Worm (Caenorhabditis elegans): ENCODE results near the gene ZC132.3.
"Not testable (repeated sequence)": the region's sequence is repeated elsewhere in the genome, so short reads cannot be mapped to it uniquely, and the experiment has no call there.

The ZC132.3 gene

ce11 chrV:4298579-4298978 is 1.1 kb downstream of the ZC132.3 start, which contains the start of gene ZC132.11:
TSS of gene ZC132.11 (minus strand) at chrV:4298679.
- no peak for TF ChIP-seq klf-2 (GFP tag; conservative IDR thresholded peaks at IDR 0.05)
- no peak for TF ChIP-seq ref-1 (GFP tag; conservative IDR thresholded peaks at IDR 0.05)
- no peak for TF ChIP-seq flt-1 (GFP tag; IDR thresholded peaks at IDR 0.05)
- TF ChIP-seq tab-1 (GFP tag; IDR thresholded peaks at IDR 0.05), result no peak
- no peak for TF ChIP-seq ztf-23 (GFP tag; IDR thresholded peaks at IDR 0.05)
- no peak for TF ChIP-seq cog-1 (tag; optimal IDR thresholded peaks at IDR 0.05)
- TF ChIP-seq T22C8.4 (GFP tag; IDR thresholded peaks at IDR 0.05), result no peak
- no peak for TF ChIP-seq med-1 (GFP tag; optimal IDR thresholded peaks at IDR 0.05; ENCODE audit: insufficient read depth)
- TF ChIP-seq ztf-29 (GFP tag; IDR thresholded peaks at IDR 0.05), result no peak

ce11 chrV:4295920-4296319 is 3.7 kb downstream of the ZC132.3 start, which contains the start of gene F47D2.11:
TSS of gene F47D2.11 (minus strand) at chrV:4296020.
- TF ChIP-seq ztf-23 (GFP tag; IDR thresholded peaks at IDR 0.05) (no peak), T22C8.4 (GFP tag; IDR thresholded peaks at IDR 0.05) (no peak), cog-1 (tag; optimal IDR thresholded peaks at IDR 0.05) (no peak), med-1 (GFP tag; optimal IDR thresholded peaks at IDR 0.05; ENCODE audit: insufficient read depth) (no peak), flt-1 (GFP tag; IDR thresholded peaks at IDR 0.05) (no peak), ref-1 (GFP tag; conservative IDR thresholded peaks at IDR 0.05) (no peak)

ce11 chrV:4293425-4293824 is 6.2 kb downstream of the ZC132.3 start, which contains the start of gene srh-194:
TSS of gene srh-194 (minus strand) at chrV:4293525.
- not testable (repeated sequence) for TF ChIP-seq T22C8.4 (GFP tag; IDR thresholded peaks at IDR 0.05); ref-1 (GFP tag; conservative IDR thresholded peaks at IDR 0.05); cog-1 (tag; optimal IDR thresholded peaks at IDR 0.05)

- not testable (repeated sequence) for TF ChIP-seq klf-2 (GFP tag; conservative IDR thresholded peaks at IDR 0.05); ztf-29 (GFP tag; IDR thresholded peaks at IDR 0.05); flt-1 (GFP tag; IDR thresholded peaks at IDR 0.05)
Measured at ce11 chrV:4290093-4290492, 9.5 kb downstream of the ZC132.3 start, which contains the start of gene srh-193. TSS of gene srh-193 (minus strand) at chrV:4290193.

ce11 chrV:4284737-4285136 is 14.9 kb downstream of the ZC132.3 start, which contains the start of gene srt-19:
TSS of gene srt-19 (plus strand) at chrV:4285037.
- not testable (repeated sequence) for TF ChIP-seq ztf-29 (GFP tag; IDR thresholded peaks at IDR 0.05); tab-1 (GFP tag; IDR thresholded peaks at IDR 0.05); med-1 (GFP tag; optimal IDR thresholded peaks at IDR 0.05; ENCODE audit: insufficient read depth)

- TF ChIP-seq med-1 (GFP tag; optimal IDR thresholded peaks at IDR 0.05; ENCODE audit: insufficient read depth); ref-1 (GFP tag; conservative IDR thresholded peaks at IDR 0.05); tab-1 (GFP tag; IDR thresholded peaks at IDR 0.05): not testable (repeated sequence)
Measured at ce11 chrV:4281699-4282098, 17.9 kb downstream of the ZC132.3 start, which contains the start of gene srt-37. TSS of gene srt-37 (minus strand) at chrV:4281799.

ce11 chrV:4278735-4279134 is 20.9 kb downstream of the ZC132.3 start, which contains the start of gene srt-20:
TSS of gene srt-20 (minus strand) at chrV:4278835.
- not testable (repeated sequence) for TF ChIP-seq klf-2 (GFP tag; conservative IDR thresholded peaks at IDR 0.05); ztf-23 (GFP tag; IDR thresholded peaks at IDR 0.05); tab-1 (GFP tag; IDR thresholded peaks at IDR 0.05)

- no peak for TF ChIP-seq med-1 (GFP tag; optimal IDR thresholded peaks at IDR 0.05; ENCODE audit: insufficient read depth)
- no peak for TF ChIP-seq ztf-29 (GFP tag; IDR thresholded peaks at IDR 0.05)
- TF ChIP-seq flt-1 (GFP tag; IDR thresholded peaks at IDR 0.05), result no peak
- TF ChIP-seq klf-2 (GFP tag; conservative IDR thresholded peaks at IDR 0.05), result no peak
- TF ChIP-seq tab-1 (GFP tag; IDR thresholded peaks at IDR 0.05), result no peak
- no peak for TF ChIP-seq T22C8.4 (GFP tag; IDR thresholded peaks at IDR 0.05)
- no peak for TF ChIP-seq ztf-23 (GFP tag; IDR thresholded peaks at IDR 0.05)
- TF ChIP-seq ref-1 (GFP tag; conservative IDR thresholded peaks at IDR 0.05), result no peak
- TF ChIP-seq cog-1 (tag; optimal IDR thresholded peaks at IDR 0.05), result no peak
Measured at ce11 chrV:4273372-4273771, 26.3 kb downstream of the ZC132.3 start.

ce11 chrV:4271258-4271657 is 28.4 kb downstream of the ZC132.3 start, which contains the start of gene srt-38:
TSS of gene srt-38 (minus strand) at chrV:4271358.
- TF ChIP-seq ref-1 (GFP tag; conservative IDR thresholded peaks at IDR 0.05); cog-1 (tag; optimal IDR thresholded peaks at IDR 0.05); flt-1 (GFP tag; IDR thresholded peaks at IDR 0.05): not testable (repeated sequence)

ce11 chrV:4268213-4268612 is 31.4 kb downstream of the ZC132.3 start, which contains the start of gene srt-36:
TSS of gene srt-36 (minus strand) at chrV:4268313.
- TF ChIP-seq cog-1 (tag; optimal IDR thresholded peaks at IDR 0.05); flt-1 (GFP tag; IDR thresholded peaks at IDR 0.05); ztf-29 (GFP tag; IDR thresholded peaks at IDR 0.05): not testable (repeated sequence)

ce11 chrV:4264516-4264915 is 35.1 kb downstream of the ZC132.3 start, which contains the start of gene srt-35:
TSS of gene srt-35 (minus strand) at chrV:4264616.
- TF ChIP-seq tab-1 (GFP tag; IDR thresholded peaks at IDR 0.05) (no peak), ztf-29 (GFP tag; IDR thresholded peaks at IDR 0.05) (no peak), flt-1 (GFP tag; IDR thresholded peaks at IDR 0.05) (no peak), ref-1 (GFP tag; conservative IDR thresholded peaks at IDR 0.05) (no peak), cog-1 (tag; optimal IDR thresholded peaks at IDR 0.05) (no peak), ztf-23 (GFP tag; IDR thresholded peaks at IDR 0.05) (no peak), T22C8.4 (GFP tag; IDR thresholded peaks at IDR 0.05) (no peak)
